Fruit fly (Drosophila melanogaster) whole organism, embryonic: ENCODE results near the gene CG31099.

Source experiments
- ATbp ChIP-seq: fragments of 200-800 bp; sonication (Bioruptor generic); optimal IDR thresholded peaks from 2 replicates; lab custom pipeline; 2017; ENCODE audit warnings: missing biosample characterization, mild to moderate bottlenecking, missing genetic modification characterization, missing genetic modification reagents
- Asciz ChIP-seq: fragments of 200-800 bp; sonication (Bioruptor generic); optimal IDR thresholded peaks from 2 replicates; lab custom pipeline; 2017; ENCODE audit warnings: missing biosample characterization, mild to moderate bottlenecking, missing genetic modification characterization, missing genetic modification reagents
- B-H2 ChIP-seq: fragments of 200-800 bp; sonication (Bioruptor generic); optimal IDR thresholded peaks from 2 replicates; lab custom pipeline; 2018; ENCODE audit warnings: missing biosample characterization, mild to moderate bottlenecking, missing genetic modification characterization
- Blimp-1 ChIP-seq: fragments of 200-800 bp; sonication (Bioruptor generic); optimal IDR thresholded peaks from 3 replicates; lab custom pipeline; 2018; ENCODE audit warnings: missing biosample characterization, missing genetic modification characterization, mild to moderate bottlenecking, moderate library complexity, missing genetic modification reagents
- BtbVII ChIP-seq: fragments of 200-800 bp; sonication (Bioruptor generic); optimal IDR thresholded peaks from 3 replicates; lab custom pipeline; 2017; ENCODE audit warnings: missing biosample characterization, mild to moderate bottlenecking, missing genetic modification characterization
- C15 ChIP-seq: fragments of 200-800 bp; sonication (Bioruptor generic); IDR thresholded peaks from 3 replicates; pipeline ENCODE4 v1.3.6; 2022; ENCODE audit warnings: missing biosample characterization, missing genetic modification characterization
- CG10209 ChIP-seq: fragments of 200-800 bp; sonication (Bioruptor generic); optimal IDR thresholded peaks from 3 replicates; lab custom pipeline; 2017; ENCODE audit warnings: missing biosample characterization, mild to moderate bottlenecking, missing genetic modification characterization, missing genetic modification reagents
- CG12071 ChIP-seq: fragments of 200-800 bp; sonication (Bioruptor generic); optimal IDR thresholded peaks from 3 replicates; lab custom pipeline; 2018; ENCODE audit warnings: missing biosample characterization, mild to moderate bottlenecking, missing genetic modification characterization
- CG1233 ChIP-seq: fragments of 200-800 bp; sonication (Bioruptor generic); optimal IDR thresholded peaks from 4 replicates; lab custom pipeline; 2018; ENCODE audit warnings: missing biosample characterization, mild to moderate bottlenecking, missing genetic modification characterization
- CG15269 ChIP-seq: fragments of 200-800 bp; sonication (Bioruptor generic); optimal IDR thresholded peaks from 2 replicates; lab custom pipeline; 2018; ENCODE audit warnings: missing biosample characterization, mild to moderate bottlenecking, missing genetic modification characterization, moderate library complexity
- CG17359 ChIP-seq: fragments of 200-800 bp; sonication (Bioruptor generic); optimal IDR thresholded peaks from 3 replicates; lab custom pipeline; 2018; ENCODE audit warnings: missing biosample characterization, mild to moderate bottlenecking, missing genetic modification characterization, moderate library complexity
- CG17568 ChIP-seq: fragments of 200-800 bp; sonication (Bioruptor generic); optimal IDR thresholded peaks from 2 replicates; lab custom pipeline; 2018; ENCODE audit warnings: missing biosample characterization, mild to moderate bottlenecking, missing genetic modification characterization, moderate library complexity
- CG17912 ChIP-seq: fragments of 200-800 bp; sonication (Bioruptor generic); optimal IDR thresholded peaks from 2 replicates; lab custom pipeline; 2018; ENCODE audit warnings: missing biosample characterization, mild to moderate bottlenecking, missing genetic modification characterization
- CG18619 ChIP-seq: fragments of 200-800 bp; sonication (Bioruptor generic); optimal IDR thresholded peaks from 3 replicates; lab custom pipeline; 2017; ENCODE audit warnings: missing biosample characterization, mild to moderate bottlenecking, missing genetic modification characterization
- CG30020 ChIP-seq: fragments of 200-800 bp; optimal IDR thresholded peaks from 2 replicates; lab custom pipeline; 2019; ENCODE audit warnings: missing biosample characterization, mild to moderate bottlenecking, missing genetic modification characterization, moderate library complexity
- CG34376 ChIP-seq: fragments of 200-800 bp; sonication (Bioruptor generic); optimal IDR thresholded peaks from 2 replicates; lab custom pipeline; 2018; ENCODE audit warnings: missing biosample characterization, mild to moderate bottlenecking, missing genetic modification characterization
- CG4328 ChIP-seq: fragments of 200-800 bp; sonication (Bioruptor generic); optimal IDR thresholded peaks from 3 replicates; lab custom pipeline; 2017; ENCODE audit warnings: missing biosample characterization, missing genetic modification reagents, missing genetic modification characterization
- CG4707 ChIP-seq: fragments of 200-800 bp; sonication (Bioruptor generic); optimal IDR thresholded peaks from 2 replicates; lab custom pipeline; 2018; ENCODE audit warnings: missing biosample characterization, mild to moderate bottlenecking, missing genetic modification characterization, moderate library complexity
- CG8281 ChIP-seq: fragments of 200-800 bp; sonication (Bioruptor generic); optimal IDR thresholded peaks from 2 replicates; lab custom pipeline; 2018; ENCODE audit warnings: missing biosample characterization, mild to moderate bottlenecking, missing genetic modification characterization, moderate library complexity
- D ChIP-seq, 2 experiments: fragments of 200-800 bp in 1 of 2; fragments of >200 bp in 1 of 2; sonication (Bioruptor generic) in 1 of 2; optimal IDR thresholded peaks; 2 replicates in 1 of 2; 3 replicates in 1 of 2; lab custom pipeline; 2017; ENCODE audit warnings: mild to moderate bottlenecking in 1 of 2, missing biosample characterization in 1 of 2, missing genetic modification characterization in 1 of 2, missing genetic modification reagents in 1 of 2
- HHEX ChIP-seq: fragments of 200-800 bp; sonication (Bioruptor generic); optimal IDR thresholded peaks from 3 replicates; lab custom pipeline; 2017; ENCODE audit warnings: missing biosample characterization, mild to moderate bottlenecking, missing genetic modification characterization, missing genetic modification reagents
- Hand ChIP-seq: fragments of 200-800 bp; sonication (Bioruptor generic); optimal IDR thresholded peaks from 2 replicates; lab custom pipeline; 2017; ENCODE audit warnings: mild to moderate bottlenecking, missing biosample characterization, missing genetic modification reagents, missing genetic modification characterization
- HmgZ ChIP-seq: fragments of 200-800 bp; sonication (Bioruptor generic); optimal IDR thresholded peaks from 2 replicates; lab custom pipeline; 2018; ENCODE audit warnings: missing biosample characterization, mild to moderate bottlenecking, missing genetic modification characterization
- MBD-R2 ChIP-seq: fragments of 200-800 bp; sonication (Bioruptor generic); IDR thresholded peaks from 2 replicates; pipeline ENCODE4 v1.3.6; 2022; ENCODE audit warnings: missing biosample characterization, missing genetic modification characterization
- MTF-1 ChIP-seq: fragments of 200-800 bp; sonication (Bioruptor generic); optimal IDR thresholded peaks from 2 replicates; lab custom pipeline; 2018; ENCODE audit warnings: missing biosample characterization, mild to moderate bottlenecking, missing genetic modification characterization, borderline replicate concordance
- NfI ChIP-seq: fragments of 200-800 bp; sonication (Bioruptor generic); optimal IDR thresholded peaks from 3 replicates; lab custom pipeline; 2018; ENCODE audit warnings: missing biosample characterization, mild to moderate bottlenecking, missing genetic modification characterization, moderate library complexity
- Sox102F ChIP-seq: fragments of 200-800 bp; sonication (Bioruptor generic); optimal IDR thresholded peaks from 2 replicates; lab custom pipeline; 2018; ENCODE audit warnings: missing biosample characterization, mild to moderate bottlenecking, missing genetic modification characterization, moderate library complexity
- ash1 ChIP-seq: fragments of 200-800 bp; sonication (Bioruptor generic); optimal IDR thresholded peaks from 2 replicates; lab custom pipeline; 2018; ENCODE audit warnings: missing biosample characterization, mild to moderate bottlenecking, missing genetic modification characterization
- caup ChIP-seq: fragments of 200-800 bp; sonication (Bioruptor generic); optimal IDR thresholded peaks from 3 replicates; lab custom pipeline; 2017; ENCODE audit warnings: missing biosample characterization, mild to moderate bottlenecking, missing genetic modification characterization, moderate library complexity; ENCODE audit not compliant: severe bottlenecking
- chinmo ChIP-seq: fragments of 200-800 bp; sonication (Bioruptor generic); IDR thresholded peaks from 4 replicates; pipeline ENCODE4 v1.3.6; 2022; ENCODE audit warnings: missing biosample characterization, missing genetic modification characterization; ENCODE audit not compliant: partially characterized antibody
- chn ChIP-seq: fragments of 200-800 bp; sonication (Bioruptor generic); optimal IDR thresholded peaks from 2 replicates; lab custom pipeline; 2016; ENCODE audit warnings: missing biosample characterization, missing genetic modification characterization
- cwo ChIP-seq: fragments of 200-800 bp; sonication (Bioruptor generic); optimal IDR thresholded peaks from 3 replicates; lab custom pipeline; 2017; ENCODE audit warnings: missing biosample characterization, missing genetic modification characterization, mild to moderate bottlenecking, moderate library complexity, missing genetic modification reagents
- dimm ChIP-seq: fragments of 200-800 bp; sonication (Bioruptor generic); IDR thresholded peaks from 2 replicates; pipeline ENCODE4 v1.3.6; 2022; ENCODE audit warnings: missing biosample characterization, missing genetic modification characterization
- fd64A ChIP-seq: fragments of 200-800 bp; sonication (Bioruptor generic); optimal IDR thresholded peaks from 3 replicates; lab custom pipeline; 2018; ENCODE audit warnings: missing biosample characterization, mild to moderate bottlenecking, missing genetic modification characterization
- gem ChIP-seq: fragments of 200-800 bp; sonication (Bioruptor generic); optimal IDR thresholded peaks from 2 replicates; lab custom pipeline; 2019; ENCODE audit warnings: missing biosample characterization, mild to moderate bottlenecking, missing genetic modification characterization, moderate library complexity
- her ChIP-seq: fragments of 200-800 bp; sonication (Bioruptor generic); optimal IDR thresholded peaks from 2 replicates; lab custom pipeline; 2016; ENCODE audit warnings: missing biosample characterization, missing genetic modification characterization
- inv ChIP-seq: fragments of 200-800 bp; sonication (Bioruptor generic); IDR thresholded peaks from 2 replicates; pipeline ENCODE4 v1.3.6; 2022; ENCODE audit warnings: missing biosample characterization, missing genetic modification characterization; ENCODE audit not compliant: partially characterized antibody
- lilli ChIP-seq: fragments of 200-800 bp; sonication (Bioruptor generic); optimal IDR thresholded peaks from 3 replicates; lab custom pipeline; 2016; ENCODE audit warnings: missing biosample characterization, missing genetic modification characterization
- nerfin-2 ChIP-seq: fragments of 200-800 bp; sonication (Bioruptor generic); IDR thresholded peaks from 2 replicates; pipeline ENCODE4 v1.3.6; 2022; ENCODE audit warnings: missing biosample characterization, missing genetic modification characterization; ENCODE audit not compliant: partially characterized antibody
- org-1 ChIP-seq: fragments of 200-800 bp; sonication (Bioruptor generic); optimal IDR thresholded peaks from 2 replicates; lab custom pipeline; 2017; ENCODE audit warnings: missing biosample characterization, missing genetic modification characterization
- otp ChIP-seq: fragments of 200-800 bp; sonication (Bioruptor generic); IDR thresholded peaks from 3 replicates; pipeline ENCODE4, ENCODE4 v1.3.6; 2022; ENCODE audit warnings: missing biosample characterization, missing genetic modification characterization
- pho ChIP-seq: fragments of 200-800 bp; sonication (Bioruptor generic); optimal IDR thresholded peaks from 2 replicates; lab custom pipeline; 2016; ENCODE audit warnings: missing biosample characterization, missing genetic modification characterization
- salm ChIP-seq: fragments of 200-800 bp; sonication (Bioruptor generic); optimal IDR thresholded peaks from 2 replicates; lab custom pipeline; 2018; ENCODE audit warnings: missing biosample characterization, mild to moderate bottlenecking, missing genetic modification characterization
- schlank ChIP-seq: fragments of 200-800 bp; sonication (Bioruptor generic); optimal IDR thresholded peaks from 2 replicates; lab custom pipeline; 2018; ENCODE audit warnings: missing biosample characterization, mild to moderate bottlenecking, missing genetic modification characterization
- so ChIP-seq: fragments of 200-800 bp; sonication (Bioruptor generic); IDR thresholded peaks from 3 replicates; pipeline ENCODE4 v1.3.6; 2022; ENCODE audit warnings: missing biosample characterization, missing genetic modification characterization
- sug ChIP-seq: fragments of 200-800 bp; optimal IDR thresholded peaks from 2 replicates; lab custom pipeline; 2019; ENCODE audit warnings: missing biosample characterization, mild to moderate bottlenecking, missing genetic modification characterization, moderate library complexity
- vnd ChIP-seq: fragments of 200-800 bp; sonication (Bioruptor generic); IDR thresholded peaks from 3 replicates; pipeline ENCODE4 v1.3.6; 2022; ENCODE audit warnings: missing biosample characterization, missing genetic modification characterization; ENCODE audit not compliant: partially characterized antibody
- wek ChIP-seq: fragments of 200-800 bp; sonication (Bioruptor generic); optimal IDR thresholded peaks from 3 replicates; lab custom pipeline; 2018; ENCODE audit warnings: missing biosample characterization, mild to moderate bottlenecking, missing genetic modification characterization, moderate library complexity

The CG31099 gene

DNA sequence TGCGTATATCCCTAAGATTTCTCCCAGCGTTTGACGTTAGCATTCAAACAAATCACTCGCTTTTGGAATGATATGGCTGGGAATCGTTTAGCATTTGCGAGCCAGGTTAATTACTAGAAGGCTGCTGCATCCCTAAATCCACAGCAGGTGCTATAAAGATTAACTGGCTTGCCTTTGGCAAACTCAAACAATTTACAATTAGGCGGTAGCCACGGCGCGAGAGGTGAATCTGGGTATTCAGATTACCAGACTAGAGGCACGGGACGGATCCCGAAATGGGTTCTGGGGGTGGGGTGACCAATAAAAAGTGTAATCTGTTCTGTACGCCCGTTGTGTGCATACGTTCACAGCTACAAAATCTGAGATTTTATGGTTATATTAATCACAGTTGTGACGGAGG lies 29.6 kb downstream of the CG31099 start, which contains the start of gene CG11892 (continued):
- peak; percentile 64 for TF ChIP-seq HHEX (GFP tag; lab: Kevin White, UChicago)
- TF ChIP-seq sug, result peak; percentile 48
- TF ChIP-seq nerfin-2 (GFP tag; lab: Robert Waterston, UW), result no peak
- no peak for TF ChIP-seq dimm
- TF ChIP-seq her (GFP tag; lab: Kevin White, UChicago), result peak; percentile 6
- peak; percentile 19 for TF ChIP-seq CG8281
- peak; percentile 60 for TF ChIP-seq CG15269 (tag; lab: Kevin White, UChicago)
- peak; percentile 4 for TF ChIP-seq CG4328 (GFP tag; lab: Kevin White, UChicago)
- TF ChIP-seq org-1 (GFP tag; lab: Kevin White, UChicago), result peak; percentile 21
- TF ChIP-seq D (optimal IDR thresholded peaks at IDR 0.05; lab: Kevin White, UChicago), result no peak
- TF ChIP-seq D (GFP tag; optimal IDR thresholded peaks at IDR 0.05; lab: Kevin White, UChicago), result no peak
- peak; percentile 45; the same call in 1 of the 3 replicates for TF ChIP-seq otp (GFP tag; lab: Robert Waterston, UW)
- peak; percentile 53 for TF ChIP-seq gem (tag; lab: Kevin White, UChicago)
- peak; percentile 60 for TF ChIP-seq CG17359 (tag; lab: Kevin White, UChicago)
- TF ChIP-seq CG34376 (GFP tag; lab: Kevin White, UChicago), result peak; percentile 17
- no peak for TF ChIP-seq CG30020 (tag; lab: Kevin White, UChicago)
- no peak for TF ChIP-seq so
- no peak for TF ChIP-seq Blimp-1 (GFP tag; lab: Kevin White, UChicago)
- TF ChIP-seq Asciz, result peak; percentile 42
- TF ChIP-seq MBD-R2 (GFP tag; lab: Robert Waterston, UW), result no peak
- TF ChIP-seq CG1233, result no peak
- peak; percentile 39 for TF ChIP-seq CG4707
- peak; percentile 81 for TF ChIP-seq CG12071 (GFP tag; lab: Kevin White, UChicago)
- peak; percentile 32 for TF ChIP-seq HmgZ (tag; lab: Kevin White, UChicago)
- peak; percentile 46 for TF ChIP-seq CG18619 (GFP tag; lab: Kevin White, UChicago)
- TF ChIP-seq BtbVII (GFP tag; lab: Kevin White, UChicago), result peak; percentile 52
- peak; percentile 15 for TF ChIP-seq lilli (GFP tag; lab: Kevin White, UChicago)
- peak; percentile 26 for TF ChIP-seq CG10209 (GFP tag; lab: Kevin White, UChicago)
- TF ChIP-seq caup (GFP tag; lab: Kevin White, UChicago), result peak; percentile 58
- peak; percentile 45 for TF ChIP-seq ash1
- TF ChIP-seq NfI (GFP tag; lab: Kevin White, UChicago), result peak; percentile 41
- peak; percentile 37 for TF ChIP-seq Sox102F (GFP tag; lab: Kevin White, UChicago)
- no peak for TF ChIP-seq inv
- TF ChIP-seq B-H2 (GFP tag; lab: Kevin White, UChicago), result peak; percentile 19
- TF ChIP-seq pho (GFP tag; lab: Kevin White, UChicago), result no peak
- TF ChIP-seq salm, result peak; percentile 16
- peak; percentile 73 for TF ChIP-seq CG17912 (GFP tag; lab: Kevin White, UChicago)
- peak; percentile 69 for TF ChIP-seq MTF-1 (GFP tag; lab: Kevin White, UChicago)
- TF ChIP-seq wek, result peak; percentile 49
- TF ChIP-seq Hand (GFP tag; lab: Kevin White, UChicago), result peak; percentile 12
- TF ChIP-seq ATbp (GFP tag; lab: Kevin White, UChicago), result peak; percentile 82
- TF ChIP-seq chinmo (GFP tag; lab: Robert Waterston, UW), result no peak
- peak; percentile 19 for TF ChIP-seq fd64A (GFP tag; lab: Kevin White, UChicago)
- peak; percentile 54 for TF ChIP-seq cwo
- peak; percentile 49 for TF ChIP-seq CG17568 (GFP tag; lab: Kevin White, UChicago)
- TF ChIP-seq chn (GFP tag; lab: Kevin White, UChicago), result no peak
- no peak for TF ChIP-seq vnd (GFP tag; lab: Robert Waterston, UW)
- TF ChIP-seq schlank (tag; lab: Kevin White, UChicago), result peak; percentile 79
- TF ChIP-seq C15 (GFP tag; lab: Robert Waterston, UW), result 0 out of 3 replicates have a peak, but pooled peaks have one; percentile 32
